Worm (Caenorhabditis elegans): ENCODE data around the gene clec-254.

DNA sequence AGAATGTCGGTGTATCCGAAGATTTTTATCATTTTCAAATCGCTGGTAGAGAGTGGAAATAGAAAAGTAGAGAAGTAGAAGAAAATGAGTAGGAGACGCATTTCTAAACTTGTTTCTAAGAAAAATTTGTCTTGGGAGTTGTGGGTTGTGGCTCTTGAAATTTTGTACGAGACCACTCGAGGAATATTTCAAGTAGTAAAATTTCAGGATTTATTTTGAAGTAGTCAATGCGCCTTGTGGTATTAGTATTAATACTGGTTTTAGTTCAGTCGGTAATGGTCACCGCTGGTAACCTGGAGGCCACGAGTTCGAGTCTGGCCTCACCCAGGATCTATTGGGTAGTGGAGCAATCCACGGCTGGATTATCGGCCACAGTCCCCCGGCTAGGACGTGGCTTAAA, 5.5 kb downstream of the clec-254 start, which contains the start of gene clec-252:
- TF ChIP-seq ztf-29 (GFP tag; IDR thresholded peaks at IDR 0.05) = no peak
- no peak for TF ChIP-seq klf-2 (GFP tag; conservative IDR thresholded peaks at IDR 0.05)
- TF ChIP-seq ref-1 (GFP tag; conservative IDR thresholded peaks at IDR 0.05) = no peak
- TF ChIP-seq cog-1 (tag; optimal IDR thresholded peaks at IDR 0.05) = no peak
- no peak for TF ChIP-seq med-1 (GFP tag; optimal IDR thresholded peaks at IDR 0.05; ENCODE audit: insufficient read depth)
- no peak for TF ChIP-seq flt-1 (GFP tag; IDR thresholded peaks at IDR 0.05)
- no peak for TF ChIP-seq ztf-23 (GFP tag; IDR thresholded peaks at IDR 0.05)
